Fruit fly (Drosophila melanogaster): ENCODE data around the gene CG34049.

Gene CG34049

dm6 chr2L:2249578-2249977 lies 15.5 kb downstream of the CG34049 start:
- TF ChIP-seq CG8478 (optimal IDR thresholded peaks at IDR 0.05) (no peak), CTCF (optimal IDR thresholded peaks at IDR 0.05) (no peak)

- TF ChIP-seq CTCF (optimal IDR thresholded peaks at IDR 0.05) (no peak), CG8478 (optimal IDR thresholded peaks at IDR 0.05) (no peak)
Observed at dm6 chr2L:2242783-2243182, 22.3 kb downstream of the CG34049 start.

- TF ChIP-seq CG8478 (optimal IDR thresholded peaks at IDR 0.05): no peak
- TF ChIP-seq CTCF (optimal IDR thresholded peaks at IDR 0.05): no peak
Observed at dm6 chr2L:2242139-2242538, 23.0 kb downstream of the CG34049 start, which contains the start of gene CG4267. TSS of gene CG4267 (plus strand) at chr2L:2242378.

dm6 chr2L:2240493-2240892 lies 24.6 kb downstream of the CG34049 start, which contains the start of gene Tengl1:
TSS of gene Tengl1 (minus strand) at chr2L:2240593.
- TF ChIP-seq CG8478 (optimal IDR thresholded peaks at IDR 0.05) (no peak), CTCF (optimal IDR thresholded peaks at IDR 0.05) (no peak)

- TF ChIP-seq CG8478 (optimal IDR thresholded peaks at IDR 0.05): no peak
- no peak for TF ChIP-seq CTCF (optimal IDR thresholded peaks at IDR 0.05)
Observed at dm6 chr2L:2239284-2239683, 25.8 kb downstream of the CG34049 start, which contains the start of gene Tengl2. TSS of gene Tengl2 (minus strand) at chr2L:2239384.

dm6 chr2L:2238151-2238550 lies 27.0 kb downstream of the CG34049 start, which contains the start of gene Tengl3:
TSS of gene Tengl3 (minus strand) at chr2L:2238251.
- TF ChIP-seq CTCF (optimal IDR thresholded peaks at IDR 0.05) (no peak), CG8478 (optimal IDR thresholded peaks at IDR 0.05) (no peak)

- TF ChIP-seq CTCF (optimal IDR thresholded peaks at IDR 0.05) (no peak), CG8478 (optimal IDR thresholded peaks at IDR 0.05) (no peak)
Observed at dm6 chr2L:2236722-2237121, 28.4 kb downstream of the CG34049 start, which contains the start of gene Sec24CD. TSS of gene Sec24CD (minus strand) at chr2L:2236844.

dm6 chr2L:2228179-2228849 lies 36.8 kb downstream of the CG34049 start:
- no peak for TF ChIP-seq CG8478 (optimal IDR thresholded peaks at IDR 0.05)
- TF ChIP-seq CTCF (optimal IDR thresholded peaks at IDR 0.05): no peak

dm6 chr2L:2227316-2227715 lies 37.8 kb downstream of the CG34049 start:
- TF ChIP-seq CTCF (optimal IDR thresholded peaks at IDR 0.05): no peak
- TF ChIP-seq CG8478 (optimal IDR thresholded peaks at IDR 0.05): no peak

- TF ChIP-seq CG8478 (optimal IDR thresholded peaks at IDR 0.05) (no peak), CTCF (optimal IDR thresholded peaks at IDR 0.05) (no peak)
Observed at dm6 chr2L:2226259-2227121, 38.6 kb downstream of the CG34049 start, which contains the start of the genes CG15387 and sau. TSS of gene CG15387 (minus strand) at chr2L:2226294. TSS of gene sau (plus strand) at chr2L:2226342.

- TF ChIP-seq CTCF (optimal IDR thresholded peaks at IDR 0.05): no peak
- no peak for TF ChIP-seq CG8478 (optimal IDR thresholded peaks at IDR 0.05)
Observed at dm6 chr2L:2222377-2222776, 42.7 kb downstream of the CG34049 start.

dm6 chr2L:2221649-2222150 lies 43.4 kb downstream of the CG34049 start:
- TF ChIP-seq CG8478 (optimal IDR thresholded peaks at IDR 0.05) (no peak), CTCF (optimal IDR thresholded peaks at IDR 0.05) (no peak)

dm6 chr2L:2220573-2221332 lies 44.4 kb downstream of the CG34049 start, which contains the start of gene papi:
TSS of gene papi (plus strand) at chr2L:2220748.
- no peak for TF ChIP-seq CTCF (optimal IDR thresholded peaks at IDR 0.05)
- no peak for TF ChIP-seq CG8478 (optimal IDR thresholded peaks at IDR 0.05)

dm6 chr2L:2217067-2217684 lies 47.9 kb downstream of the CG34049 start, which contains the start of the genes CG15386, CG42371 and mio:
TSS of gene CG15386 (minus strand) at chr2L:2217246.
TSS of gene CG42371 (minus strand) at chr2L:2217246.
TSS of gene mio (plus strand) at chr2L:2217290.
- TF ChIP-seq CTCF (optimal IDR thresholded peaks at IDR 0.05) (no peak), CG8478 (optimal IDR thresholded peaks at IDR 0.05) (no peak)

Measured in S2 (cell line).